Fruit fly (Drosophila melanogaster) whole organism, embryonic: Measurements from ENCODE around the gene Tmtc4.

Source experiments
- Awh ChIP-seq: fragments of 200-800 bp; sonication (Bioruptor generic); IDR thresholded peaks from 2 replicates; pipeline ENCODE4, ENCODE4 v1.3.6; 2022; ENCODE audit warnings: missing biosample characterization, missing genetic modification characterization
- CG10147 ChIP-seq: fragments of 200-800 bp; sonication (Bioruptor generic); optimal IDR thresholded peaks from 2 replicates; lab custom pipeline; 2019; ENCODE audit warnings: missing biosample characterization, mild to moderate bottlenecking, missing genetic modification characterization, moderate library complexity
- CG10654 ChIP-seq: fragments of 200-800 bp; sonication (Bioruptor generic); optimal IDR thresholded peaks from 2 replicates; lab custom pipeline; 2016; ENCODE audit warnings: missing biosample characterization, missing genetic modification characterization
- CG10979 ChIP-seq: fragments of 200-800 bp; sonication (Bioruptor generic); optimal IDR thresholded peaks from 2 replicates; lab custom pipeline; 2018; ENCODE audit warnings: missing biosample characterization, mild to moderate bottlenecking, missing genetic modification characterization, moderate library complexity
- CG1233 ChIP-seq: fragments of 200-800 bp; sonication (Bioruptor generic); optimal IDR thresholded peaks from 4 replicates; lab custom pipeline; 2018; ENCODE audit warnings: missing biosample characterization, mild to moderate bottlenecking, missing genetic modification characterization
- CG12659 ChIP-seq: fragments of 200-800 bp; sonication (Bioruptor generic); optimal IDR thresholded peaks from 3 replicates; lab custom pipeline; 2017; ENCODE audit warnings: mild to moderate bottlenecking, missing biosample characterization, missing genetic modification reagents, missing genetic modification characterization
- CG13424 ChIP-seq: fragments of 200-800 bp; sonication (Bioruptor generic); optimal IDR thresholded peaks from 2 replicates; lab custom pipeline; 2019; ENCODE audit warnings: missing biosample characterization, mild to moderate bottlenecking, missing genetic modification characterization, moderate library complexity
- CG15073 ChIP-seq: fragments of 200-800 bp; sonication (Bioruptor generic); optimal IDR thresholded peaks from 2 replicates; lab custom pipeline; 2016; ENCODE audit warnings: missing biosample characterization, missing genetic modification characterization
- CG1603 ChIP-seq: fragments of 200-800 bp; sonication (Bioruptor generic); optimal IDR thresholded peaks from 2 replicates; lab custom pipeline; 2019; ENCODE audit warnings: missing biosample characterization, mild to moderate bottlenecking, missing genetic modification characterization, moderate library complexity
- CG17612 ChIP-seq: fragments of 200-800 bp; sonication (Bioruptor generic); IDR thresholded peaks from 2 replicates; pipeline ENCODE4 v1.3.6; 2022; ENCODE audit warnings: missing biosample characterization, missing genetic modification characterization
- CG3838 ChIP-seq: fragments of 200-800 bp; sonication (Bioruptor generic); optimal IDR thresholded peaks from 3 replicates; lab custom pipeline; 2016; ENCODE audit warnings: missing biosample characterization, missing genetic modification characterization
- CG4617 ChIP-seq: fragments of 200-800 bp; sonication (Bioruptor generic); optimal IDR thresholded peaks from 3 replicates; lab custom pipeline; 2016; ENCODE audit warnings: missing biosample characterization, missing genetic modification characterization, borderline replicate concordance
- CG5180 ChIP-seq: fragments of 200-800 bp; sonication (Bioruptor generic); optimal IDR thresholded peaks from 3 replicates; lab custom pipeline; 2017; ENCODE audit warnings: missing biosample characterization, missing genetic modification characterization, mild to moderate bottlenecking, moderate library complexity, missing genetic modification reagents
- CG7786 ChIP-seq: fragments of 200-800 bp; sonication (Bioruptor generic); optimal IDR thresholded peaks from 2 replicates; lab custom pipeline; 2016; ENCODE audit warnings: missing biosample characterization, missing genetic modification characterization
- CG7928 ChIP-seq: fragments of 200-800 bp; sonication (Bioruptor generic); optimal IDR thresholded peaks from 2 replicates; lab custom pipeline; 2017; ENCODE audit warnings: missing biosample characterization, mild to moderate bottlenecking, missing genetic modification characterization
- Dip2 ChIP-seq: fragments of 200-800 bp; sonication (Bioruptor generic); IDR thresholded peaks from 2 replicates; pipeline ENCODE4 v1.3.6; 2022; ENCODE audit warnings: missing biosample characterization, missing genetic modification characterization
- E2f2 ChIP-seq: fragments of 200-800 bp; sonication (Bioruptor generic); IDR thresholded peaks from 2 replicates; pipeline ENCODE4 v1.3.6; 2022; ENCODE audit warnings: missing biosample characterization, missing genetic modification characterization
- Ets65A ChIP-seq: fragments of 200-800 bp; sonication (Bioruptor generic); peaks from one replicate; lab custom pipeline; 2016; ENCODE audit warnings: missing biosample characterization, missing genetic modification characterization
- Fer3 ChIP-seq: fragments of 200-800 bp; sonication (Bioruptor generic); optimal IDR thresholded peaks from 2 replicates; lab custom pipeline; 2018; ENCODE audit warnings: missing biosample characterization, mild to moderate bottlenecking, missing genetic modification characterization, moderate library complexity
- H2.0 ChIP-seq: fragments of 200-800 bp; sonication (Bioruptor generic); IDR thresholded peaks from 2 replicates; pipeline ENCODE4 v1.3.6; 2022; ENCODE audit warnings: missing biosample characterization, missing genetic modification characterization
- Hmr ChIP-seq: fragments of 200-800 bp; sonication (Bioruptor generic); optimal IDR thresholded peaks from 3 replicates; lab custom pipeline; 2017; ENCODE audit warnings: mild to moderate bottlenecking, missing biosample characterization, missing genetic modification reagents, missing genetic modification characterization
- Hr51 ChIP-seq, 2 experiments: fragments of 200-800 bp; sonication (Bioruptor generic); optimal IDR thresholded peaks; 2 replicates in 1 of 2; 3 replicates in 1 of 2; lab custom pipeline; 2016 to 2018; ENCODE audit warnings: missing biosample characterization in 2 of 2, missing genetic modification characterization in 2 of 2, mild to moderate bottlenecking in 1 of 2, moderate library complexity in 1 of 2
- MESR4 ChIP-seq: fragments of 200-800 bp; sonication (Bioruptor generic); optimal IDR thresholded peaks from 2 replicates; lab custom pipeline; 2018; ENCODE audit warnings: missing biosample characterization, mild to moderate bottlenecking, missing genetic modification characterization, moderate library complexity
- Mrtf ChIP-seq: fragments of 200-800 bp; sonication (Bioruptor generic); IDR thresholded peaks from 3 replicates; pipeline ENCODE4 v1.3.6; 2022; ENCODE audit warnings: missing biosample characterization, missing genetic modification characterization
- Oli ChIP-seq: fragments of 200-800 bp; sonication (Bioruptor generic); optimal IDR thresholded peaks from 2 replicates; lab custom pipeline; 2018; ENCODE audit warnings: missing biosample characterization, mild to moderate bottlenecking, missing genetic modification characterization, moderate library complexity
- Opbp ChIP-seq: fragments of 200-800 bp; sonication (Bioruptor generic); IDR thresholded peaks from 3 replicates; pipeline ENCODE4 v1.3.6; 2022; ENCODE audit warnings: missing biosample characterization, missing genetic modification characterization; ENCODE audit not compliant: partially characterized antibody
- PHDP ChIP-seq: fragments of 200-800 bp; sonication (Bioruptor generic); optimal IDR thresholded peaks from 3 replicates; lab custom pipeline; 2018; ENCODE audit warnings: missing biosample characterization, mild to moderate bottlenecking, missing genetic modification characterization, moderate library complexity
- Rfx ChIP-seq: fragments of 200-800 bp; sonication (Bioruptor generic); IDR thresholded peaks from 2 replicates; pipeline ENCODE4 v1.3.6; 2022; ENCODE audit warnings: missing biosample characterization, missing genetic modification characterization
- Xrp1 ChIP-seq: fragments of 200-800 bp; sonication (Bioruptor generic); IDR thresholded peaks from 2 replicates; pipeline ENCODE4 v1.3.6; 2022; ENCODE audit warnings: missing biosample characterization, missing genetic modification characterization
- ab ChIP-seq: fragments of 200-800 bp; sonication (Bioruptor generic); optimal IDR thresholded peaks from 2 replicates; lab custom pipeline; 2016; ENCODE audit warnings: missing biosample characterization, missing genetic modification characterization
- ara ChIP-seq: fragments of 200-800 bp; sonication (Bioruptor generic); IDR thresholded peaks from 2 replicates; pipeline ENCODE4 v1.3.6; 2022; ENCODE audit warnings: missing biosample characterization, missing genetic modification characterization
- ci ChIP-seq: fragments of 200-800 bp; sonication (Bioruptor generic); IDR thresholded peaks from 3 replicates; pipeline ENCODE4 v1.3.6; 2022; ENCODE audit warnings: missing biosample characterization, missing genetic modification characterization
- crp ChIP-seq, 2 experiments: fragments of 200-800 bp; sonication (Bioruptor generic); optimal IDR thresholded peaks; 2 replicates in 1 of 2; 3 replicates in 1 of 2; lab custom pipeline; 2017; ENCODE audit warnings: missing biosample characterization in 2 of 2, missing genetic modification characterization in 2 of 2, mild to moderate bottlenecking in 1 of 2, moderate library complexity in 1 of 2
- dysf ChIP-seq: fragments of 200-800 bp; sonication (Bioruptor generic); IDR thresholded peaks from 3 replicates; pipeline ENCODE4 v1.3.6; 2022; ENCODE audit warnings: missing biosample characterization, missing genetic modification characterization
- ems ChIP-seq: fragments of 200-800 bp; sonication (Bioruptor generic); optimal IDR thresholded peaks from 3 replicates; lab custom pipeline; 2016; ENCODE audit warnings: missing biosample characterization, missing genetic modification characterization
- fu2 ChIP-seq: fragments of 200-800 bp; sonication (Bioruptor generic); optimal IDR thresholded peaks from 2 replicates; lab custom pipeline; 2016; ENCODE audit warnings: missing biosample characterization, missing genetic modification characterization
- grau ChIP-seq: fragments of 200-800 bp; optimal IDR thresholded peaks from 3 replicates; lab custom pipeline; 2019; ENCODE audit warnings: missing biosample characterization, mild to moderate bottlenecking, missing genetic modification characterization, moderate library complexity
- hkb ChIP-seq, 2 experiments: fragments of 200-800 bp in 1 of 2; fragments of >200 bp in 1 of 2; sonication (Bioruptor generic) in 1 of 2; IDR thresholded peaks in 1 of 2; optimal IDR thresholded peaks in 1 of 2; 2 replicates each; pipeline versions ENCODE4 v1.3.6 to Lab custom; 2017 to 2022; ENCODE audit warnings: missing biosample characterization in 1 of 2, missing genetic modification characterization in 1 of 2
- kni ChIP-seq: fragments of 200-800 bp; sonication (Bioruptor generic); optimal IDR thresholded peaks from 3 replicates; lab custom pipeline; 2017; ENCODE audit warnings: mild to moderate bottlenecking, missing biosample characterization, missing genetic modification reagents, missing genetic modification characterization
- lmd ChIP-seq: fragments of 200-800 bp; sonication (Bioruptor generic); IDR thresholded peaks from 2 replicates; pipeline ENCODE4 v1.3.6; 2022; ENCODE audit warnings: missing biosample characterization, missing genetic modification characterization
- mam ChIP-seq: fragments of 200-800 bp; sonication (Bioruptor generic); optimal IDR thresholded peaks from 3 replicates; lab custom pipeline; 2016; ENCODE audit warnings: missing biosample characterization, missing genetic modification characterization
- pan ChIP-seq, 4 experiments: fragments of >200 bp in 3 of 4; fragments of 200-800 bp in 1 of 4; sonication (Bioruptor generic) in 1 of 4; optimal IDR thresholded peaks in 3 of 4; IDR thresholded peaks in 1 of 4; 2 replicates each; pipeline versions ENCODE4 v1.3.6 to Lab custom; 2017 to 2022; ENCODE audit warnings: missing biosample characterization in 2 of 4, missing genetic modification characterization in 2 of 4, mixed read lengths in 1 of 4
- pros ChIP-seq: fragments of 200-800 bp; sonication (Bioruptor generic); optimal IDR thresholded peaks from 3 replicates; lab custom pipeline; 2019; ENCODE audit warnings: missing biosample characterization, mild to moderate bottlenecking, missing genetic modification characterization, moderate library complexity
- row ChIP-seq: fragments of 200-800 bp; sonication (Bioruptor generic); IDR thresholded peaks from 3 replicates; pipeline ENCODE4 v1.3.6; 2022; ENCODE audit warnings: missing biosample characterization, missing genetic modification characterization
- sima ChIP-seq: fragments of 200-800 bp; sonication (Bioruptor generic); optimal IDR thresholded peaks from 2 replicates; lab custom pipeline; 2016; ENCODE audit warnings: missing biosample characterization, missing genetic modification characterization
- slbo ChIP-seq: fragments of 200-800 bp; sonication (Bioruptor generic); IDR thresholded peaks from 2 replicates; pipeline ENCODE4 v1.3.6; 2022; ENCODE audit warnings: missing biosample characterization, missing genetic modification characterization
- sqz ChIP-seq: fragments of 200-800 bp; sonication (Bioruptor generic); optimal IDR thresholded peaks from 3 replicates; lab custom pipeline; 2018; ENCODE audit warnings: missing biosample characterization, mild to moderate bottlenecking, missing genetic modification characterization
- sug ChIP-seq: fragments of 200-800 bp; optimal IDR thresholded peaks from 2 replicates; lab custom pipeline; 2019; ENCODE audit warnings: missing biosample characterization, mild to moderate bottlenecking, missing genetic modification characterization, moderate library complexity
- twi ChIP-seq: fragments of 200-800 bp; optimal IDR thresholded peaks from 2 replicates; lab custom pipeline; 2019; ENCODE audit warnings: missing biosample characterization, mild to moderate bottlenecking, missing genetic modification characterization, moderate library complexity

Tmtc4 gene

dm6 chr3R:15347822-15348221 is 3.2 kb upstream of the Tmtc4 start, which contains the start of the genes CG42726 and CG42727 (continued):
- TF ChIP-seq sima, result no peak
- TF ChIP-seq sug, result no peak
- TF ChIP-seq ara (GFP tag; lab: Robert Waterston, UW), result no peak
- TF ChIP-seq pan (optimal IDR thresholded peaks at IDR 0.05; lab: Kevin White, UChicago), result no peak
- TF ChIP-seq pan (GFP tag; optimal IDR thresholded peaks at IDR 0.05 in 1 of 2, IDR thresholded peaks at IDR 0.05 in 1 of 2), result peak in 1 of 2 experiments; percentile 48
- TF ChIP-seq Dip2 (GFP tag; lab: Robert Waterston, UW), result no peak
- TF ChIP-seq Xrp1 (GFP tag; lab: Robert Waterston, UW), result peak; percentile 37; the same call in 1 of the 2 replicates
- TF ChIP-seq hkb (optimal IDR thresholded peaks at IDR 0.05; lab: Kevin White, UChicago), result no peak
- TF ChIP-seq hkb (GFP tag; IDR thresholded peaks at IDR 0.05; lab: Robert Waterston, UW), result 0 out of 2 replicates have a peak, but pooled peaks have one; percentile 40
- TF ChIP-seq MESR4 (GFP tag; lab: Kevin White, UChicago), result peak; percentile 75
- no peak for TF ChIP-seq CG15073
- peak; percentile 3 for TF ChIP-seq CG10654 (GFP tag; lab: Kevin White, UChicago)
- TF ChIP-seq CG5180 (GFP tag; lab: Kevin White, UChicago), result no peak
- TF ChIP-seq slbo (GFP tag; lab: Robert Waterston, UW), result peak; percentile 58; the same call in 1 of the 2 replicates
- TF ChIP-seq mam, result peak; percentile 33
- TF ChIP-seq CG4617 (GFP tag; lab: Kevin White, UChicago), result peak; percentile 61
- no peak for TF ChIP-seq twi (tag; lab: Kevin White, UChicago)
- peak; percentile 52 for TF ChIP-seq ems (GFP tag; lab: Kevin White, UChicago)
- peak; percentile 45 for TF ChIP-seq CG1603 (tag; lab: Kevin White, UChicago)
- peak; percentile 10; the same call in 1 of the 2 replicates for TF ChIP-seq Awh (GFP tag; lab: Robert Waterston, UW)
- no peak for TF ChIP-seq pros (GFP tag; lab: Kevin White, UChicago)
- peak; percentile 16; the same call in 1 of the 2 replicates for TF ChIP-seq E2f2 (GFP tag; lab: Robert Waterston, UW)
- peak; percentile 30 for TF ChIP-seq CG12659 (GFP tag; lab: Kevin White, UChicago)
- TF ChIP-seq Oli (tag; lab: Kevin White, UChicago), result peak; percentile 26
- TF ChIP-seq dysf (GFP tag; lab: Robert Waterston, UW), result no peak
- peak; percentile 6 for TF ChIP-seq Fer3 (tag; lab: Kevin White, UChicago)
- 0 out of 2 replicates have a peak, but pooled peaks have one; percentile 33 for TF ChIP-seq CG17612 (GFP tag; lab: Robert Waterston, UW)
- peak; percentile 2 for TF ChIP-seq CG3838 (GFP tag; lab: Kevin White, UChicago)
- peak; percentile 40 for TF ChIP-seq lmd
- TF ChIP-seq ci (GFP tag; lab: Robert Waterston, UW), result peak; percentile 66
- TF ChIP-seq Hr51 (GFP tag; optimal IDR thresholded peaks at IDR 0.05; lab: Kevin White, UChicago), result no peak
- TF ChIP-seq CG13424, result peak; percentile 42
- peak; percentile 48 for TF ChIP-seq PHDP
- no peak for TF ChIP-seq Ets65A (GFP tag; lab: Kevin White, UChicago)
- no peak for TF ChIP-seq ab
- peak; percentile 50; the same call in 1 of the 2 replicates for TF ChIP-seq Rfx (GFP tag; lab: Robert Waterston, UW)
- peak; percentile 36 for TF ChIP-seq kni (GFP tag; lab: Kevin White, UChicago)
- TF ChIP-seq CG10147 (GFP tag; lab: Kevin White, UChicago), result peak; percentile 50
- peak; percentile 17 for TF ChIP-seq Hmr
- TF ChIP-seq CG1233, result peak; percentile 8
- no peak for TF ChIP-seq CG7928 (GFP tag; lab: Kevin White, UChicago)
- TF ChIP-seq Mrtf (GFP tag; lab: Robert Waterston, UW), result 0 out of 3 replicates have a peak, but pooled peaks have one; percentile 12
- TF ChIP-seq CG7786 (GFP tag; lab: Kevin White, UChicago), result no peak
- peak in 1 of 2 experiments; percentile 62 for TF ChIP-seq crp (GFP tag; optimal IDR thresholded peaks at IDR 0.05; lab: Kevin White, UChicago)
- TF ChIP-seq fu2 (GFP tag; lab: Kevin White, UChicago), result no peak
- peak; percentile 39 for TF ChIP-seq grau (tag; lab: Kevin White, UChicago)
- no peak for TF ChIP-seq sqz (GFP tag; lab: Kevin White, UChicago)
- peak; percentile 76 for TF ChIP-seq row (GFP tag; lab: Robert Waterston, UW)
- TF ChIP-seq Opbp (GFP tag; lab: Robert Waterston, UW), result no peak
- peak; percentile 30 for TF ChIP-seq CG10979 (tag; lab: Kevin White, UChicago)
- TF ChIP-seq H2.0 (GFP tag; lab: Robert Waterston, UW), result 0 out of 2 replicates have a peak, but pooled peaks have one; percentile 19
